Worm (Caenorhabditis elegans) whole organism, L3 larva: ENCODE measurements around the gene Y43F8C.3.
A peak's percentile ranks its signal among the peaks of the same experiment; 100 is the strongest.

ENCODE experiments used
- ZK546.5 ChIP-seq: sonication (generic microtip); optimal IDR thresholded peaks from 2 replicates; lab custom pipeline; 2017; ENCODE audit warnings: missing biosample characterization, missing genetic modification characterization
- aly-2 ChIP-seq: fragments of 150-350 bp; optimal IDR thresholded peaks from 2 replicates; lab custom pipeline; 2014; ENCODE audit warnings: missing biosample characterization, missing genetic modification characterization
- ama-1 ChIP-seq: fragments of 150-350 bp; optimal IDR thresholded peaks from 2 replicates; lab custom pipeline; 2018
- ceh-16 ChIP-seq: sonication (generic microtip); optimal IDR thresholded peaks from 2 replicates; lab custom pipeline; 2017; ENCODE audit warnings: missing biosample characterization, missing genetic modification characterization
- ceh-28 ChIP-seq: fragments of 150-350 bp; optimal IDR thresholded peaks from 2 replicates; lab custom pipeline; 2014; ENCODE audit warnings: missing biosample characterization, missing genetic modification reagents, missing genetic modification characterization
- daf-12 ChIP-seq: fragments of 150-350 bp; optimal IDR thresholded peaks from 2 replicates; lab custom pipeline; 2014; ENCODE audit warnings: missing biosample characterization, missing genetic modification reagents, missing genetic modification characterization
- egl-27 ChIP-seq: sonication (generic microtip); optimal IDR thresholded peaks from 4 replicates; lab custom pipeline; 2017; ENCODE audit warnings: missing biosample characterization, missing genetic modification reagents, missing genetic modification characterization
- elt-2 ChIP-seq: sonication (generic microtip); optimal IDR thresholded peaks from 2 replicates; lab custom pipeline; 2016; ENCODE audit warnings: missing genetic modification reagents, mild to moderate bottlenecking, missing genetic modification characterization, missing compliant biosample characterization
- eor-1 ChIP-seq, 2 experiments: fragments of 150-350 bp; optimal IDR thresholded peaks; 2 replicates each; lab custom pipeline; 2014 to 2018; ENCODE audit warnings: missing biosample characterization in 2 of 2, missing genetic modification characterization in 2 of 2
- fkh-10 ChIP-seq: sonication (generic microtip); optimal IDR thresholded peaks from 2 replicates; lab custom pipeline; 2017; ENCODE audit warnings: missing biosample characterization, missing genetic modification reagents, missing genetic modification characterization
- fos-1 ChIP-seq: fragments of 150-350 bp; optimal IDR thresholded peaks from 2 replicates; lab custom pipeline; 2014; ENCODE audit warnings: missing biosample characterization, missing genetic modification characterization
- jun-1 ChIP-seq: fragments of 150-350 bp; optimal IDR thresholded peaks from 2 replicates; lab custom pipeline; 2014; ENCODE audit warnings: missing biosample characterization, missing genetic modification reagents, missing genetic modification characterization
- lin-15B ChIP-seq: fragments of 150-350 bp; optimal IDR thresholded peaks from 2 replicates; lab custom pipeline; 2014; ENCODE audit warnings: missing biosample characterization, missing genetic modification characterization
- lin-39 ChIP-seq: fragments of 150-350 bp; optimal IDR thresholded peaks from 2 replicates; lab custom pipeline; 2018; ENCODE audit warnings: missing biosample characterization, missing genetic modification reagents, missing genetic modification characterization
- lsy-12 ChIP-seq: sonication (generic microtip); optimal IDR thresholded peaks from 2 replicates; lab custom pipeline; 2016; ENCODE audit warnings: mild to moderate bottlenecking, missing genetic modification characterization, missing compliant biosample characterization
- mdl-1 ChIP-seq: fragments of 150-350 bp; optimal IDR thresholded peaks from 2 replicates; lab custom pipeline; 2014; ENCODE audit warnings: missing biosample characterization, missing genetic modification characterization
- nfya-1 ChIP-seq: sonication (generic microtip); optimal IDR thresholded peaks from 2 replicates; lab custom pipeline; 2017; ENCODE audit warnings: missing genetic modification characterization, mild to moderate bottlenecking, missing compliant biosample characterization, antibody characterized with exemption, moderate library complexity; ENCODE audit not compliant: insufficient read depth
- nhr-11 ChIP-seq: fragments of 150-350 bp; optimal IDR thresholded peaks from 2 replicates; lab custom pipeline; 2014; ENCODE audit warnings: missing biosample characterization, missing genetic modification characterization
- nhr-23 ChIP-seq: fragments of 150-350 bp; optimal IDR thresholded peaks from 2 replicates; lab custom pipeline; 2014; ENCODE audit warnings: missing biosample characterization, missing genetic modification reagents, missing genetic modification characterization
- nhr-237 ChIP-seq: fragments of 150-350 bp; optimal IDR thresholded peaks from 2 replicates; lab custom pipeline; 2014; ENCODE audit warnings: missing biosample characterization, missing genetic modification characterization
- nhr-25 ChIP-seq: sonication (generic microtip); optimal IDR thresholded peaks from 2 replicates; lab custom pipeline; 2017; ENCODE audit warnings: missing biosample characterization, missing genetic modification characterization
- nhr-28 ChIP-seq: fragments of 150-350 bp; optimal IDR thresholded peaks from 2 replicates; lab custom pipeline; 2014; ENCODE audit warnings: missing biosample characterization, missing genetic modification characterization
- nhr-43 ChIP-seq: sonication (generic microtip); optimal IDR thresholded peaks from 2 replicates; lab custom pipeline; 2016; ENCODE audit warnings: mild to moderate bottlenecking, missing genetic modification characterization, missing compliant biosample characterization; ENCODE audit not compliant: poor library complexity, severe bottlenecking
- nhr-67 ChIP-seq: fragments of 150-350 bp; optimal IDR thresholded peaks from 2 replicates; lab custom pipeline; 2014; ENCODE audit warnings: missing biosample characterization, missing genetic modification characterization
- nhr-76 ChIP-seq: fragments of 150-350 bp; sonication (generic microtip); optimal IDR thresholded peaks from 5 replicates; lab custom pipeline; 2014; ENCODE audit warnings: missing biosample characterization, missing genetic modification characterization
- pha-4 ChIP-seq: fragments of 150-350 bp; optimal IDR thresholded peaks from 2 replicates; lab custom pipeline; 2014; ENCODE audit warnings: missing biosample characterization, missing genetic modification reagents, missing genetic modification characterization
- pqm-1 ChIP-seq: fragments of 150-350 bp; optimal IDR thresholded peaks from 2 replicates; lab custom pipeline; 2017; ENCODE audit warnings: missing biosample characterization, missing genetic modification characterization, inconsistent platforms
- sea-2 ChIP-seq: fragments of 150-350 bp; sonication (generic microtip); optimal IDR thresholded peaks from 4 replicates; lab custom pipeline; 2014; ENCODE audit warnings: missing biosample characterization, missing genetic modification reagents, missing genetic modification characterization
- snpc-4 ChIP-seq: fragments of 150-350 bp; optimal IDR thresholded peaks from 2 replicates; lab custom pipeline; 2014; ENCODE audit warnings: missing biosample characterization, missing genetic modification characterization
- tbx-2 ChIP-seq: sonication (generic microtip); optimal IDR thresholded peaks from 2 replicates; lab custom pipeline; 2016; ENCODE audit warnings: mild to moderate bottlenecking, missing genetic modification characterization, missing compliant biosample characterization
- unc-62 ChIP-seq: fragments of 150-350 bp; sonication (generic microtip); optimal IDR thresholded peaks from 4 replicates; lab custom pipeline; 2014; ENCODE audit warnings: missing biosample characterization, missing genetic modification reagents, missing genetic modification characterization
- zag-1 ChIP-seq: fragments of 150-350 bp; optimal IDR thresholded peaks from 2 replicates; lab custom pipeline; 2014; ENCODE audit warnings: missing biosample characterization, missing genetic modification characterization

Gene Y43F8C.3

DNA sequence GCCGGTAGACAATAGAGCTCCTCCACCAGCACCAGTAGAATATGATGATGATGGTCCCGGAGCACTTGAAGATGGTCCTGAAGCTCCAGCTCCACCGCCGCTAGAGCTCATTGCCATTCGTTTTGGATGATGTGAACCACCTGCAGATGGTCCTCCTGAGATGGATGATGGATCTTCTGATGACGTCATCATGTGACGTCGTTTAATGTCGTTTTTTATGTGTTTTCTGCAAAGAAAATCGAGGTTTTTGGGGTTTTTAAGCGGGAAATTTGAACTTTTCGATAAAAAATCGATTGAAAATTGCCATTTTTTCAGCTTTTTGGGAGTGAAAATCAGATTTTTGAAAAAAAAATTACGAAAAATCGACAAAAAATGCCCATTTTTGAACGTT is 13.8 kb upstream of the Y43F8C.3 start:
- TF ChIP-seq nhr-43 (tag; lab: Kevin White, UChicago): no peak
- TF ChIP-seq lin-39 (tag; lab: Kevin White, UChicago): no peak
- TF ChIP-seq pha-4 (tag; lab: Kevin White, UChicago): no peak
- no peak for TF ChIP-seq sea-2
- TF ChIP-seq nhr-76 (tag; lab: Kevin White, UChicago): no peak
- TF ChIP-seq nhr-237 (tag; lab: Kevin White, UChicago): no peak
- TF ChIP-seq nhr-67: no peak
- TF ChIP-seq lsy-12 (tag; lab: Kevin White, UChicago): no peak
- TF ChIP-seq fos-1: no peak
- TF ChIP-seq nhr-23 (tag; lab: Kevin White, UChicago): no peak
- no peak for TF ChIP-seq nhr-11 (tag; lab: Kevin White, UChicago)
- no peak for TF ChIP-seq unc-62 (GFP tag; lab: Kevin White, UChicago)
- TF ChIP-seq ama-1: no peak

DNA sequence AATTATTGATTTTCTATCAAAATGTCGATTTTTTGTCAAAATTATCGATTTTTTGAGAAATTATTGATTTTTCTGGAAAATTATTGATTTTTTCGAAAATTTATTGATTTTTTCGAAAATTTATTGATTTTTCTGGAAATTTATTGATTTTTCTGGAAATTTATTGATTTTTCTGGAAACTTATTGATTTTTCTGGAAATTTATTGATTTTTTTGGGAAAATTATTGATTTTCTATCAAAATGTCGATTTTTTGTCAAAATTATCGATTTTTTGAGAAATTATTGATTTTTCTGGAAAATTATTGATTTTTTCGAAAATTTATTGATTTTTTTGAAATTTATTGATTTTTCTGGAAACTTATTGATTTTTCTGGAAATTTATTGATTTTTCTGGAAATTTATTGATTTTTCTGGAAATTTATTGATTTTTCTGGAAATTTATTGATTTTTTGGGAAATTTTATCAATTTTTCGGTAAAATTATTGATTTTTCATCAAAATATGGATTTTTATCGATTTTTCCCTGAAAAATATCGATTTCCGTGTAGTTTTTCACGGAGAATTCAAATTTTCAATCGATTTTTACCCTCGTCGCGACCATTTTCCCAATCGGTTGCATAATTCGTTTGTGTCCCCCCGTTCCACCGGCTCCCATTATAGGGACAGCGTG is 13.2 kb upstream of the Y43F8C.3 start:
- peak; percentile 98 for TF ChIP-seq ceh-28

DNA sequence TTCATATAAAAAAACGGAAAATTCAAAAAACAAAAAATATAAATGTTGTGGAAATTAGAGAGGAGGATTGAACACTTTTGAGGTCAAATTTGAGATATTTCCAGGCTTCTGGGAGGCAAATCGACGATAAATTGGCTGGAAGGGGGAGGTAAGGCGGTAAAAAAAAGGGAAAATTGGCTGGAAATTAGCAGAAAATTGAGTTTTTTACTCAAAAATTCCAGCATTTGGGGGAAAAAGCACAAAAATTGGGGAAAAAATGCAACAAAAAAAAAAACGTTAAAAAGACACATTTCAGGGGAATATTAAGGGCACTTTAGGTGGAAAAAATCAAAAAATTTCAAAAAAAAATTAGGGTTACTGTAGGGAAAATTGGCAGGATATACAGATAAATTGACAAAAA is 11.8 kb upstream of the Y43F8C.3 start:
- TF ChIP-seq aly-2 (tag; lab: Kevin White, UChicago): no peak
- TF ChIP-seq fkh-10: no peak
- TF ChIP-seq egl-27 (tag; lab: Kevin White, UChicago): no peak
- no peak for TF ChIP-seq nhr-25
- TF ChIP-seq ZK546.5 (tag; lab: Kevin White, UChicago): no peak
- no peak for TF ChIP-seq sea-2
- TF ChIP-seq nhr-67: no peak
- no peak for TF ChIP-seq nhr-76 (tag; lab: Kevin White, UChicago)
- TF ChIP-seq unc-62 (GFP tag; lab: Kevin White, UChicago): no peak
- no peak for TF ChIP-seq zag-1 (tag; lab: Kevin White, UChicago)
- no peak for TF ChIP-seq daf-12 (tag; lab: Kevin White, UChicago)
- no peak for TF ChIP-seq tbx-2 (tag; lab: Kevin White, UChicago)
- no peak for TF ChIP-seq ama-1
- no peak for TF ChIP-seq ceh-16 (tag; lab: Kevin White, UChicago)
- TF ChIP-seq nhr-237 (tag; lab: Kevin White, UChicago): no peak

DNA sequence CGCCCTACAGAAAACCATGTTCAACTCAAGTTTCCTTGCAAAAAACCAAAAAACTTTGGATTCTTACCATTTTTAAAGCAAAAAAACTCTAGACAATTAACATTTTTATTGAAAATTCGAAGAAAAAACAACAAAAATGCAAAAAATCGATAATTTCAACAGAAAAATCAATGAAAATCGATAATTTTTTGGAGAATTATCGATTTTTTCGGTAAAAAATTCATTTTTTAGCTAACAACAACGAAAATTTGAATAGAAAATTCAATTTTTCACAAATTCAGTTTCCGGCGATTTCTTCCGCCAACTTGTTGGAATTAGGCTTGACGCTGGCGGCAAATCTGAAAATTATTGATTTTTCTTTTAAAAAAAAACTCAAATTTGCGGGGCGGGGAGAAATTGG is 10.5 kb upstream of the Y43F8C.3 start:
- TF ChIP-seq ceh-28 (peak; percentile 95), snpc-4 (tag; lab: Kevin White, UChicago) (no peak)

DNA sequence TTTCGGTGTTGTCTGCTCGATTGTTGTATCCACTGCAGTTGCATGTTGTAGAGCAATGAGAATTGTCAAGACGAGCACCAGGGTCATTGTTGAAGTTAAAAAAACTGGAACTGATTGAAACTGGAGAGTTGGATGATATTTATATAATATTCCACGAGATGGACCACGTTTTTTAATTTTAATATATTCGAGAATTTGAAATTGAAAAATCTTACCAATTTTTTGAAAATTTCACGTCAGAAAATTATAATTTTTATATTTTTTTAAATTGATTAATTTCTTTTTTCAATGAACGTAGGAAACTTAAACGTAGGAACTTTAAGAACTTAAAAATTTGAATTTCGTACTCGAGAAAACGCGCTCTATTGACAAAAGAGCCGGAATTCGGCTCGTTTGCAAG is 10.1 kb upstream of the Y43F8C.3 start, which contains the start of gene Y43F8C.5:
Gene Y43F8C.5, minus strand, starts transcription at position 101 of the 400 bp plus-strand sequence.
- no peak for TF ChIP-seq nhr-43 (tag; lab: Kevin White, UChicago)
- no peak for TF ChIP-seq jun-1 (tag; lab: Kevin White, UChicago)
- no peak for TF ChIP-seq unc-62 (GFP tag; lab: Kevin White, UChicago)
- no peak for TF ChIP-seq mdl-1
- no peak for TF ChIP-seq pqm-1 (tag; lab: Kevin White, UChicago)
- TF ChIP-seq nhr-76 (tag; lab: Kevin White, UChicago): no peak
- no peak for TF ChIP-seq nhr-67
- TF ChIP-seq egl-27 (tag; lab: Kevin White, UChicago): no peak
- no peak for TF ChIP-seq nhr-28
- no peak for TF ChIP-seq nfya-1
- TF ChIP-seq snpc-4 (tag; lab: Kevin White, UChicago): no peak
- TF ChIP-seq, all 47 proteins: peak for 0

DNA sequence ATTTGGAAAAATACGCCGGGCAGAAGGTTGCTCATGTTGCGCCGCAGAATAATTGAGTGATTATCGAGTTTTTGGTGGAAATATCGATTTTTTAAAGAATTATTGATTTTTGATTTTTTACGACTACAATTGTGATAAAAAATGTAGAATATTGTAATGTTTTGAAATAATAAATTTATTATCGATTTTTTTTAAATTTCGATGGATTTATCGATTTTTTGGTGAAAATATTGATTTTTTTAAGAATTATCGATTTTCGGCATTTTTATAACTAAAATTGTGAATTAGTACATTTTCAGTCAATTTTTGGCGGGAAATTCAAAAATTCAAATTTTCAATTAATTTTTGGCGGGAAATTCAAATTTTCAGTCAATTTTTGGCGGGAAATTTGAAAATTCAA is 8.1 kb upstream of the Y43F8C.3 start:
- no peak for TF ChIP-seq lin-15B (tag; lab: Kevin White, UChicago)
- TF ChIP-seq ceh-28: peak; percentile 94
- TF ChIP-seq eor-1 (tag; optimal IDR thresholded peaks at IDR 0.05; lab: Kevin White, UChicago): no peak
- no peak for TF ChIP-seq nhr-25
- TF ChIP-seq nhr-76 (tag; lab: Kevin White, UChicago): no peak
- TF ChIP-seq elt-2 (tag; lab: Kevin White, UChicago): no peak
- no peak for TF ChIP-seq tbx-2 (tag; lab: Kevin White, UChicago)
- TF ChIP-seq pqm-1 (tag; lab: Kevin White, UChicago): no peak
- no peak for TF ChIP-seq snpc-4 (tag; lab: Kevin White, UChicago)
